Worm (Caenorhabditis elegans) whole organism, late embryonic: Measurements from ENCODE around the gene Y22D7AL.9.

Experiments used
- T23F11.4 ChIP-seq: fragments of 200-800 bp; sonication (Bioruptor generic); optimal IDR thresholded peaks from 2 replicates; lab custom pipeline; 2018; ENCODE audit warnings: mild to moderate bottlenecking, missing genetic modification characterization, missing compliant biosample characterization
- Y22D7AL.16 ChIP-seq: sonication (generic microtip); optimal IDR thresholded peaks from 2 replicates; lab custom pipeline; 2016; ENCODE audit warnings: missing genetic modification characterization, missing compliant biosample characterization
- ahr-1 ChIP-seq: sonication (generic microtip); optimal IDR thresholded peaks from 2 replicates; lab custom pipeline; 2016; ENCODE audit warnings: missing genetic modification characterization, missing compliant biosample characterization
- ama-1 ChIP-seq: fragments of 150-350 bp; optimal IDR thresholded peaks from 2 replicates; lab custom pipeline; 2014
- ceh-24 ChIP-seq: sonication (generic microtip); optimal IDR thresholded peaks from 2 replicates; lab custom pipeline; 2016; ENCODE audit warnings: mild to moderate bottlenecking, missing genetic modification characterization, missing compliant biosample characterization
- dve-1 ChIP-seq: sonication (generic microtip); optimal IDR thresholded peaks from 2 replicates; lab custom pipeline; 2017; ENCODE audit warnings: antibody characterized with exemption, mild to moderate bottlenecking, missing genetic modification characterization, missing compliant biosample characterization
- elt-2 ChIP-seq: sonication (generic microtip); optimal IDR thresholded peaks from 2 replicates; lab custom pipeline; 2016; ENCODE audit warnings: missing genetic modification reagents, missing genetic modification characterization, missing compliant biosample characterization
- nhr-11 ChIP-seq: fragments of 150-350 bp; optimal IDR thresholded peaks from 2 replicates; lab custom pipeline; 2014; ENCODE audit warnings: missing biosample characterization, missing genetic modification characterization
- pha-4 ChIP-seq: fragments of 150-350 bp; optimal IDR thresholded peaks from 2 replicates; lab custom pipeline; 2018; ENCODE audit warnings: missing biosample characterization, missing genetic modification reagents, missing genetic modification characterization
- sox-4 ChIP-seq: sonication (generic microtip); optimal IDR thresholded peaks from 2 replicates; lab custom pipeline; 2017; ENCODE audit warnings: mild to moderate bottlenecking, missing genetic modification characterization, inconsistent platforms, missing compliant biosample characterization
- tbx-2 ChIP-seq: sonication (generic microtip); optimal IDR thresholded peaks from 2 replicates; lab custom pipeline; 2016; ENCODE audit warnings: missing genetic modification characterization, missing compliant biosample characterization

ce11 chrIII:1600670-1601194 is 13.1 kb downstream of the Y22D7AL.9 start, which contains the start of gene sms-3:
- TF ChIP-seq Y22D7AL.16 (tag; lab: Kevin White, UChicago) (peak; percentile 5), sox-4 (tag; lab: Kevin White, UChicago) (no peak), dve-1 (tag; lab: Kevin White, UChicago) (no peak), ahr-1 (tag; lab: Kevin White, UChicago) (no peak), tbx-2 (tag; lab: Kevin White, UChicago) (peak; percentile 16), ama-1 (lab: Kevin White, UChicago) (no peak), elt-2 (tag; lab: Kevin White, UChicago) (peak; percentile 4), ceh-24 (tag; lab: Kevin White, UChicago) (no peak), nhr-11 (tag; lab: Kevin White, UChicago) (no peak), pha-4 (tag; lab: Kevin White, UChicago) (no peak), T23F11.4 (GFP tag; lab: Kevin White, UChicago) (no peak)
